Comparison of ENCODE assay signal across 7 worm cellular contexts in genomic region chrV:19524569-19524968, ce11.
A peak's percentile ranks its signal among the peaks of the same experiment; 100 is the strongest.
TF ChIP-seq lines count a peak whose summit lies in the region.

No protein-coding gene starts in this region.

TF ChIP-seq in whole organism, L1 larva, 84 proteins besides CTCF, POLR2A, EP300 and RAD21 (continues in another document):
- no peak for TF ChIP-seq nhr-237 (tag; optimal IDR thresholded peaks at IDR 0.05; lab: Kevin White, UChicago)
- peak; percentile 67 for TF ChIP-seq lin-14 (GFP tag; optimal IDR thresholded peaks at IDR 0.05; lab: Kevin White, UChicago)
- peak; percentile 3 for TF ChIP-seq elt-2 (tag; optimal IDR thresholded peaks at IDR 0.05; lab: Kevin White, UChicago)
- TF ChIP-seq irx-1 (tag; optimal IDR thresholded peaks at IDR 0.05; lab: Kevin White, UChicago): no peak
- TF ChIP-seq F16B12.6 (tag; optimal IDR thresholded peaks at IDR 0.05; lab: Kevin White, UChicago): no peak
- TF ChIP-seq rnt-1 (tag; optimal IDR thresholded peaks at IDR 0.05; lab: Kevin White, UChicago): no peak
- TF ChIP-seq sox-4 (tag; optimal IDR thresholded peaks at IDR 0.05; lab: Kevin White, UChicago): no peak
- no peak for TF ChIP-seq C16A3.4 (tag; optimal IDR thresholded peaks at IDR 0.05; lab: Kevin White, UChicago)
- no peak for TF ChIP-seq mab-9 (GFP tag; IDR thresholded peaks at IDR 0.05; lab: Robert Waterston, UW)
- TF ChIP-seq nhr-47 (tag; optimal IDR thresholded peaks at IDR 0.05; lab: Kevin White, UChicago): peak; percentile 19
- TF ChIP-seq lin-35 (GFP tag; optimal IDR thresholded peaks at IDR 0.05; lab: Kevin White, UChicago): peak in 1 of 2 experiments; percentile 5
- TF ChIP-seq nhr-84 (tag; optimal IDR thresholded peaks at IDR 0.05; lab: Kevin White, UChicago): no peak
- TF ChIP-seq nhr-20 (tag; optimal IDR thresholded peaks at IDR 0.05; lab: Kevin White, UChicago): peak; percentile 23

TF ChIP-seq in whole organism, L2 larva, 48 proteins besides CTCF, POLR2A, EP300 and RAD21:
- TF ChIP-seq fos-1 (tag; optimal IDR thresholded peaks at IDR 0.05; lab: Kevin White, UChicago) (peak; percentile 6), ceh-16 (tag; optimal IDR thresholded peaks at IDR 0.05; lab: Kevin White, UChicago) (no peak), sma-9 (GFP tag; optimal IDR thresholded peaks at IDR 0.05; lab: Kevin White, UChicago) (peak; percentile 66), sma-9 (tag; optimal IDR thresholded peaks at IDR 0.05; lab: Kevin White, UChicago) (no peak), mdl-1 (tag; optimal IDR thresholded peaks at IDR 0.05; lab: Kevin White, UChicago) (peak in 1 of 2 experiments; percentile 33), lsy-2 (tag; optimal IDR thresholded peaks at IDR 0.05; lab: Kevin White, UChicago) (peak in 1 of 2 experiments; percentile 34), crh-2 (tag; optimal IDR thresholded peaks at IDR 0.05; lab: Kevin White, UChicago) (peak; percentile 82), elt-3 (tag; optimal IDR thresholded peaks at IDR 0.05; lab: Kevin White, UChicago) (no peak), F13H6.1 (tag; optimal IDR thresholded peaks at IDR 0.05; lab: Kevin White, UChicago) (peak; percentile 4), alr-1 (tag; optimal IDR thresholded peaks at IDR 0.05; lab: Kevin White, UChicago) (no peak), ZK546.5 (tag; optimal IDR thresholded peaks at IDR 0.05; lab: Kevin White, UChicago) (no peak)

TF ChIP-seq in whole organism, L3 larva, 47 proteins besides CTCF, POLR2A, EP300 and RAD21 (continues in another document):
- TF ChIP-seq nhr-12 (tag; optimal IDR thresholded peaks at IDR 0.05; lab: Kevin White, UChicago) (no peak), elt-1 (tag; optimal IDR thresholded peaks at IDR 0.05; lab: Kevin White, UChicago) (no peak), nhr-28 (tag; optimal IDR thresholded peaks at IDR 0.05; lab: Kevin White, UChicago) (no peak), nfya-1 (tag; optimal IDR thresholded peaks at IDR 0.05; lab: Kevin White, UChicago; ENCODE audit: insufficient read depth) (peak; percentile 28), zag-1 (tag; optimal IDR thresholded peaks at IDR 0.05; lab: Kevin White, UChicago) (no peak), pha-4 (tag; optimal IDR thresholded peaks at IDR 0.05; lab: Kevin White, UChicago) (peak; percentile 38), fkh-10 (GFP tag; optimal IDR thresholded peaks at IDR 0.05; lab: Kevin White, UChicago) (no peak), snpc-4 (tag; optimal IDR thresholded peaks at IDR 0.05; lab: Kevin White, UChicago) (no peak), unc-62 (GFP tag; optimal IDR thresholded peaks at IDR 0.05; lab: Kevin White, UChicago) (no peak), unc-39 (tag; optimal IDR thresholded peaks at IDR 0.05; lab: Kevin White, UChicago) (no peak), ceh-28 (tag; optimal IDR thresholded peaks at IDR 0.05; lab: Kevin White, UChicago) (no peak), eor-1 (tag; optimal IDR thresholded peaks at IDR 0.05; lab: Kevin White, UChicago) (no peak), lin-15B (tag; optimal IDR thresholded peaks at IDR 0.05; lab: Kevin White, UChicago) (no peak), nhr-77 (tag; optimal IDR thresholded peaks at IDR 0.05; lab: Kevin White, UChicago) (no peak), aly-2 (tag; optimal IDR thresholded peaks at IDR 0.05; lab: Kevin White, UChicago) (no peak)

TF ChIP-seq in whole organism, L4 larva, 104 proteins besides CTCF, POLR2A, EP300 and RAD21 (continues in another document):
- peak; percentile 80 for TF ChIP-seq hlh-11 (tag; optimal IDR thresholded peaks at IDR 0.05; lab: Kevin White, UChicago)
- TF ChIP-seq F49E8.2 (tag; optimal IDR thresholded peaks at IDR 0.05; lab: Kevin White, UChicago; ENCODE audit: borderline replicate concordance): no peak
- TF ChIP-seq mep-1 (tag; optimal IDR thresholded peaks at IDR 0.05; lab: Kevin White, UChicago): peak; percentile 31
- TF ChIP-seq mdl-1 (tag; optimal IDR thresholded peaks at IDR 0.05; lab: Kevin White, UChicago): peak; percentile 30 to 93
- TF ChIP-seq R02D3.7 (tag; optimal IDR thresholded peaks at IDR 0.05; lab: Kevin White, UChicago): no peak
- TF ChIP-seq rbr-2 (tag; optimal IDR thresholded peaks at IDR 0.05; lab: Kevin White, UChicago): no peak
- TF ChIP-seq hlh-30 (tag; optimal IDR thresholded peaks at IDR 0.05; lab: Kevin White, UChicago; ENCODE audit: insufficient read depth): peak; percentile 90
- TF ChIP-seq spr-3 (GFP tag; optimal IDR thresholded peaks at IDR 0.05; lab: Kevin White, UChicago): no peak
- TF ChIP-seq unc-62 (GFP tag; optimal IDR thresholded peaks at IDR 0.05 in 1 of 2; lab: Kevin White, UChicago): peak in 1 of 2 experiments; percentile 38
- no peak for TF ChIP-seq unc-62 (tag; optimal IDR thresholded peaks at IDR 0.05; lab: Kevin White, UChicago)
- TF ChIP-seq dve-1 (tag; optimal IDR thresholded peaks at IDR 0.05; lab: Kevin White, UChicago; ENCODE audit: insufficient read depth): peak; percentile 40
- 0 out of 2 replicates have a peak, but pooled peaks have one; percentile 35 for TF ChIP-seq php-3 (GFP tag; IDR thresholded peaks at IDR 0.05; lab: Robert Waterston, UW)
- TF ChIP-seq nhr-48 (tag; optimal IDR thresholded peaks at IDR 0.05; lab: Kevin White, UChicago): peak; percentile 58

TF ChIP-seq in whole organism, late embryonic, 69 proteins besides CTCF, POLR2A, EP300 and RAD21:
- TF ChIP-seq C08G9.2 (tag; optimal IDR thresholded peaks at IDR 0.05; lab: Kevin White, UChicago): no peak
- peak; percentile 31 for TF ChIP-seq unc-42 (tag; optimal IDR thresholded peaks at IDR 0.05; lab: Kevin White, UChicago)

TF ChIP-seq in whole organism, mixed stage, embryonic, 35 proteins besides CTCF, POLR2A, EP300 and RAD21:
- TF ChIP-seq ceh-43 (GFP tag; optimal IDR thresholded peaks at IDR 0.05; lab: Kevin White, UChicago): no peak
- TF ChIP-seq ces-1 (GFP tag; optimal IDR thresholded peaks at IDR 0.05; lab: Kevin White, UChicago): peak; percentile 17
- TF ChIP-seq lin-13 (tag; optimal IDR thresholded peaks at IDR 0.05; lab: Kevin White, UChicago): no peak
- no peak for TF ChIP-seq nhr-2 (tag; optimal IDR thresholded peaks at IDR 0.05; lab: Kevin White, UChicago)
- no peak for TF ChIP-seq unc-120 (tag; optimal IDR thresholded peaks at IDR 0.05; lab: Kevin White, UChicago; ENCODE audit: poor library complexity, severe bottlenecking)
- TF ChIP-seq cnd-1 (tag; optimal IDR thresholded peaks at IDR 0.05; lab: Kevin White, UChicago): no peak
- TF ChIP-seq hlh-1 (tag; optimal IDR thresholded peaks at IDR 0.05; lab: Kevin White, UChicago): no peak
- no peak for TF ChIP-seq mab-5 (tag; optimal IDR thresholded peaks at IDR 0.05; lab: Kevin White, UChicago)

TF ChIP-seq in whole organism, young adult, 124 proteins besides CTCF, POLR2A, EP300 and RAD21:
- no peak for TF ChIP-seq rec-8 (tag; optimal IDR thresholded peaks at IDR 0.05; lab: Kevin White, UChicago)
- TF ChIP-seq somi-1 (GFP tag; optimal IDR thresholded peaks at IDR 0.05; lab: Kevin White, UChicago): peak; percentile 59
- no peak for TF ChIP-seq chd-7 (tag; optimal IDR thresholded peaks at IDR 0.05; lab: Kevin White, UChicago)
- TF ChIP-seq xnd-1 (tag; optimal IDR thresholded peaks at IDR 0.05; lab: Kevin White, UChicago): no peak
- TF ChIP-seq let-607 (tag; optimal IDR thresholded peaks at IDR 0.05; lab: Kevin White, UChicago): peak; percentile 31 to 45
- TF ChIP-seq attf-5 (GFP tag; optimal IDR thresholded peaks at IDR 0.05; lab: Kevin White, UChicago): no peak
- TF ChIP-seq C17E4.6 (GFP tag; IDR thresholded peaks at IDR 0.05; lab: Robert Waterston, UW): no peak
- TF ChIP-seq cebp-1 (GFP tag; IDR thresholded peaks at IDR 0.05; lab: Robert Waterston, UW): no peak
- peak; percentile 31 for TF ChIP-seq cebp-1 (tag; optimal IDR thresholded peaks at IDR 0.05; lab: Kevin White, UChicago)
- TF ChIP-seq F57C9.4 (tag; optimal IDR thresholded peaks at IDR 0.05; lab: Kevin White, UChicago): no peak
- TF ChIP-seq hlh-12 (tag; optimal IDR thresholded peaks at IDR 0.05; lab: Kevin White, UChicago): no peak
- no peak for TF ChIP-seq ceh-58 (GFP tag; IDR thresholded peaks at IDR 0.05; lab: Robert Waterston, UW)
- TF ChIP-seq B0336.3 (GFP tag; IDR thresholded peaks at IDR 0.05; lab: Robert Waterston, UW): 0 out of 2 replicates have a peak, but pooled peaks have one; percentile 27
- no peak for TF ChIP-seq ztf-26 (tag; optimal IDR thresholded peaks at IDR 0.05; lab: Kevin White, UChicago)
- TF ChIP-seq tlf-1 (GFP tag; optimal IDR thresholded peaks at IDR 0.05; lab: Kevin White, UChicago): no peak
- no peak for TF ChIP-seq dpff-1 (tag; optimal IDR thresholded peaks at IDR 0.05; lab: Kevin White, UChicago)
- peak; percentile 32 for TF ChIP-seq nhr-80 (tag; optimal IDR thresholded peaks at IDR 0.05; lab: Kevin White, UChicago)
TF ChIP-seq in whole organism, young adult: peak in this region for 5.
